Worm (Caenorhabditis elegans) whole organism, young adult: ENCODE results near the gene F54D12.1.

Source experiments
- Y79H2A.3 ChIP-seq: fragments of 200-800 bp; sonication (Bioruptor generic); conservative IDR thresholded peaks from 2 replicates; pipeline ENCODE4 v1.3.6; 2022; ENCODE audit warnings: missing genetic modification reagents, missing genetic modification characterization, missing compliant biosample characterization
- attf-5 ChIP-seq: fragments of 200-800 bp; sonication (Bioruptor generic); optimal IDR thresholded peaks from 2 replicates; lab custom pipeline; 2018; ENCODE audit warnings: mild to moderate bottlenecking, missing genetic modification characterization, missing compliant biosample characterization
- ceh-100 ChIP-seq: fragments of 200-800 bp; sonication (Bioruptor generic); IDR thresholded peaks from 2 replicates; pipeline ENCODE4 v1.3.6; 2022; ENCODE audit warnings: missing genetic modification reagents, missing genetic modification characterization, missing compliant biosample characterization
- dpff-1 ChIP-seq: sonication (generic microtip); optimal IDR thresholded peaks from 2 replicates; lab custom pipeline; 2017; ENCODE audit warnings: mild to moderate bottlenecking, missing genetic modification characterization, missing compliant biosample characterization
- ets-4 ChIP-seq: fragments of 200-800 bp; sonication (Bioruptor generic); optimal IDR thresholded peaks from 2 replicates; lab custom pipeline; 2018; ENCODE audit warnings: mild to moderate bottlenecking, missing genetic modification characterization, missing compliant biosample characterization
- madf-3 ChIP-seq: fragments of 200-800 bp; sonication (Bioruptor generic); IDR thresholded peaks from 2 replicates; pipeline ENCODE4 v1.3.6; 2022; ENCODE audit warnings: missing genetic modification reagents, missing genetic modification characterization, missing compliant biosample characterization
- snpc-1.1 ChIP-seq: sonication (generic microtip); optimal IDR thresholded peaks from 2 replicates; lab custom pipeline; 2017; ENCODE audit warnings: missing genetic modification characterization, mild to moderate bottlenecking, missing compliant biosample characterization, antibody characterized with exemption, moderate library complexity, missing genotype, missing genetic modification reagents; ENCODE audit not compliant: insufficient read depth
- snpc-4 ChIP-seq, 5 experiments: fragments of 150-350 bp in 1 of 5; sonication (generic microtip) in 4 of 5; optimal IDR thresholded peaks; 2 replicates each; lab custom pipeline; 2014 to 2018; ENCODE audit warnings: missing genetic modification characterization in 5 of 5, missing biosample characterization in 3 of 5, antibody characterized with exemption in 2 of 5, mild to moderate bottlenecking in 2 of 5, missing compliant biosample characterization in 2 of 5, missing genotype in 2 of 5, moderate library complexity in 2 of 5, missing genetic modification reagents in 1 of 5
- unc-62 ChIP-seq: fragments of 150-350 bp; optimal IDR thresholded peaks from 2 replicates; lab custom pipeline; 2014; ENCODE audit warnings: missing biosample characterization, missing genetic modification reagents, missing genetic modification characterization

DNA sequence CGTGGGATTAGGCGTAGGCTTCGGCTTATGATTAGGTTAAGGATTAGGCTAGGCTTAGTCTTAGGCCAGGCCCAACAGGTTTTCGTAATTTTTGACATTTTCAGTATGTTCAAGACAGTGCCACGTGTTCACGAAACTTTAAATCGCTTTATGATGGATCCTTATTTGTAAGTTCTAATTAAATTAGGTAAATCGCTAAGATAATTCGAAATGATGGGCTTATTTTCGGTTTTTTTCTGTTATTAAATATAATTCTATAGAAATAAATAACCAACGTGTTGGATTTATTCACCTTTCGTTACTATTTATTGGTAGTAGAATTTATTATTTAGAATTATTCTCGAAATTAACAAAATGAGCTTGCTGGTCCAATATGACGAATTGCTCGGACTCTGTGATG lies 1.3 kb downstream of the F54D12.1 start, which contains the start of gene Y51H7C.8:
- TF ChIP-seq snpc-1.1 (tag; lab: Kevin White, UChicago) (no peak), ceh-100 (no peak), snpc-4 (GFP tag; optimal IDR thresholded peaks at IDR 0.05; lab: Kevin White, UChicago) (no peak), snpc-4 (tag; optimal IDR thresholded peaks at IDR 0.05; lab: Kevin White, UChicago) (no peak), unc-62 (GFP tag; lab: Kevin White, UChicago) (no peak), ets-4 (GFP tag; lab: Kevin White, UChicago) (no peak), dpff-1 (no peak), madf-3 (GFP tag; lab: Robert Waterston, UW) (no peak), Y79H2A.3 (GFP tag; lab: Robert Waterston, UW) (no peak), attf-5 (GFP tag; lab: Kevin White, UChicago) (no peak)
